Fruit fly (Drosophila melanogaster) whole organism, embryonic: Measurements from ENCODE around the gene Oscillin.

Source experiments
- CG11696 ChIP-seq: fragments of 200-800 bp; sonication (Bioruptor generic); IDR thresholded peaks from 2 replicates; pipeline ENCODE4 v1.3.6; 2022; ENCODE audit warnings: missing biosample characterization, missing genetic modification characterization
- CG17568 ChIP-seq: fragments of 200-800 bp; sonication (Bioruptor generic); optimal IDR thresholded peaks from 2 replicates; lab custom pipeline; 2018; ENCODE audit warnings: missing biosample characterization, mild to moderate bottlenecking, missing genetic modification characterization, moderate library complexity
- CG8944 ChIP-seq: fragments of 200-800 bp; sonication (Bioruptor generic); optimal IDR thresholded peaks from 3 replicates; lab custom pipeline; 2016; ENCODE audit warnings: missing biosample characterization, missing genetic modification characterization
- Drgx ChIP-seq: fragments of 200-800 bp; sonication (Bioruptor generic); IDR thresholded peaks from 2 replicates; pipeline ENCODE4 v1.3.6; 2022; ENCODE audit warnings: missing biosample characterization, missing genetic modification characterization
- H15 ChIP-seq: fragments of 200-800 bp; sonication (Bioruptor generic); IDR thresholded peaks from 3 replicates; pipeline ENCODE4 v1.3.6; 2022; ENCODE audit warnings: missing biosample characterization, missing genetic modification characterization
- HLH54F ChIP-seq: fragments of 200-800 bp; sonication (Bioruptor generic); optimal IDR thresholded peaks from 3 replicates; lab custom pipeline; 2016; ENCODE audit warnings: missing biosample characterization, missing genetic modification characterization
- Hmr ChIP-seq: fragments of 200-800 bp; sonication (Bioruptor generic); optimal IDR thresholded peaks from 3 replicates; lab custom pipeline; 2017; ENCODE audit warnings: mild to moderate bottlenecking, missing biosample characterization, missing genetic modification reagents, missing genetic modification characterization
- ac ChIP-seq: fragments of 200-800 bp; sonication (Bioruptor generic); optimal IDR thresholded peaks from 3 replicates; lab custom pipeline; 2017; ENCODE audit warnings: missing biosample characterization, mild to moderate bottlenecking, missing genetic modification characterization
- amos ChIP-seq: fragments of 200-800 bp; sonication (Bioruptor generic); IDR thresholded peaks from 2 replicates; pipeline ENCODE4 v1.3.6; 2022; ENCODE audit warnings: missing biosample characterization, missing genetic modification characterization; ENCODE audit not compliant: partially characterized antibody
- gsb-n ChIP-seq: fragments of 200-800 bp; sonication (Bioruptor generic); optimal IDR thresholded peaks from 3 replicates; lab custom pipeline; 2018; ENCODE audit warnings: missing biosample characterization, mild to moderate bottlenecking, missing genetic modification characterization
- tx ChIP-seq: fragments of 200-800 bp; sonication (Bioruptor generic); optimal IDR thresholded peaks from 2 replicates; lab custom pipeline; 2016; ENCODE audit warnings: missing biosample characterization, missing genetic modification characterization

DNA sequence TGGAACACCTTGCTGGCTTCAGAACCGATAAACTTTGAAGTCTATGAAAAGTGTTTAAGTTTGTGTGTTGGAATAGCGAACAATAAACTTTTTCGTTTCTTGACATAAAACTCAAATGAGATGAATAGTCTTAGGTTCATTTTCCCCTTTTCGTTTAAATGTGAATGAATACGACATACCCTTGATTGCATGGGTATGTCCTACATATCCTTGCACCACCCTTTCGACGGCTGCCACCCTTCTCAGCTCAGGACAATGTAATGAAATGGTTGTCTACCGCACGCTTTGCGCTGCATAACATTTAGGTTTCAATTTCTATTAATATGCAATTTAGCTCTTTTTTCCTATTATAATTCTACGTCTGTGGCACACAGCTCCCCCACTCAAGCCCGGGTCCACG lies 34.1 kb downstream of the Oscillin start, which contains the start of gene CG14011:
- no peak for TF ChIP-seq gsb-n
- TF ChIP-seq CG8944 (GFP tag; lab: Kevin White, UChicago), result no peak
- TF ChIP-seq CG17568 (GFP tag; lab: Kevin White, UChicago), result no peak
- TF ChIP-seq Hmr (GFP tag; lab: Kevin White, UChicago), result no peak
- no peak for TF ChIP-seq amos (GFP tag; lab: Robert Waterston, UW)
- no peak for TF ChIP-seq H15 (GFP tag; lab: Robert Waterston, UW)
- no peak for TF ChIP-seq tx (GFP tag; lab: Kevin White, UChicago)
- TF ChIP-seq ac (GFP tag; lab: Kevin White, UChicago), result no peak
- no peak for TF ChIP-seq CG11696
- TF ChIP-seq HLH54F, result no peak
- no peak for TF ChIP-seq Drgx
